Worm (Caenorhabditis elegans) whole organism, L1 larva: ENCODE measurements around the gene D2007.2.

ENCODE experiments used
- C16A3.4 ChIP-seq: fragments of 150-350 bp; optimal IDR thresholded peaks from 2 replicates; lab custom pipeline; 2014; ENCODE audit warnings: missing biosample characterization, missing genetic modification characterization
- Y116A8C.19 ChIP-seq: sonication (generic microtip); optimal IDR thresholded peaks from 2 replicates; lab custom pipeline; 2016; ENCODE audit warnings: missing compliant biosample characterization, missing genetic modification characterization, borderline replicate concordance
- alr-1 ChIP-seq: fragments of 200-800 bp; sonication (Bioruptor generic); optimal IDR thresholded peaks from 2 replicates; lab custom pipeline; 2018; ENCODE audit warnings: borderline replicate concordance, mild to moderate bottlenecking, missing genetic modification characterization, missing compliant biosample characterization
- blmp-1 ChIP-seq: fragments of 150-350 bp; optimal IDR thresholded peaks from 2 replicates; lab custom pipeline; 2014; ENCODE audit warnings: missing biosample characterization, missing genetic modification characterization
- ceh-63 ChIP-seq: fragments of 200-800 bp; sonication (Bioruptor generic); optimal IDR thresholded peaks from 2 replicates; lab custom pipeline; 2018; ENCODE audit warnings: mild to moderate bottlenecking, missing genetic modification characterization, missing compliant biosample characterization
- ceh-88 ChIP-seq: fragments of 200-800 bp; sonication (Bioruptor generic); IDR thresholded peaks from 2 replicates; pipeline ENCODE4 v1.3.6; 2022; ENCODE audit warnings: missing genetic modification characterization, missing compliant biosample characterization
- ceh-90 ChIP-seq: sonication (generic microtip); optimal IDR thresholded peaks from 2 replicates; lab custom pipeline; 2016; ENCODE audit warnings: missing genetic modification characterization, missing compliant biosample characterization
- elt-3 ChIP-seq, 6 experiments: fragments of 150-350 bp in 1 of 6; sonication (generic microtip); optimal IDR thresholded peaks; 2 replicates each; lab custom pipeline; 2017 to 2018; ENCODE audit warnings: missing biosample characterization in 6 of 6, missing genetic modification characterization in 6 of 6, inconsistent platforms in 1 of 6
- fkh-10 ChIP-seq: sonication (generic microtip); optimal IDR thresholded peaks from 2 replicates; lab custom pipeline; 2017; ENCODE audit warnings: missing biosample characterization, missing genetic modification reagents, missing genetic modification characterization
- fkh-4 ChIP-seq: sonication (generic microtip); optimal IDR thresholded peaks from 2 replicates; lab custom pipeline; 2016; ENCODE audit warnings: missing compliant biosample characterization, missing genetic modification characterization, borderline replicate concordance
- fos-1 ChIP-seq: fragments of 150-350 bp; optimal IDR thresholded peaks from 2 replicates; lab custom pipeline; 2014; ENCODE audit warnings: missing biosample characterization, missing genetic modification characterization
- hlh-17 ChIP-seq: fragments of 200-800 bp; sonication (Bioruptor generic); optimal IDR thresholded peaks from 2 replicates; lab custom pipeline; 2018; ENCODE audit warnings: missing genetic modification characterization, mild to moderate bottlenecking, missing compliant biosample characterization, moderate library complexity, borderline replicate concordance
- hpl-2 ChIP-seq: fragments of 150-350 bp; optimal IDR thresholded peaks from 2 replicates; lab custom pipeline; 2014; ENCODE audit warnings: missing biosample characterization, missing genetic modification reagents, missing genetic modification characterization
- lin-14 ChIP-seq: fragments of 200-800 bp; sonication (Bioruptor generic); optimal IDR thresholded peaks from 2 replicates; lab custom pipeline; 2018; ENCODE audit warnings: mild to moderate bottlenecking, missing genetic modification characterization, moderate library complexity, missing compliant biosample characterization
- lin-15B ChIP-seq: fragments of 150-350 bp; sonication (generic microtip); optimal IDR thresholded peaks from 3 replicates; lab custom pipeline; 2014; ENCODE audit warnings: missing biosample characterization, missing genetic modification characterization
- lin-39 ChIP-seq: fragments of 150-350 bp; optimal IDR thresholded peaks from 2 replicates; lab custom pipeline; 2014; ENCODE audit warnings: missing biosample characterization, missing genetic modification reagents, missing genetic modification characterization
- lir-3 ChIP-seq: sonication (generic microtip); optimal IDR thresholded peaks from 2 replicates; lab custom pipeline; 2016; ENCODE audit warnings: mild to moderate bottlenecking, missing genetic modification characterization, moderate library complexity, missing compliant biosample characterization; ENCODE audit not compliant: poor library complexity
- mab-9 ChIP-seq: fragments of 200-800 bp; sonication (Bioruptor generic); IDR thresholded peaks from 2 replicates; pipeline ENCODE4 v1.3.6; 2022; ENCODE audit warnings: missing genetic modification reagents, missing genetic modification characterization, missing compliant biosample characterization
- mdl-1 ChIP-seq, 2 experiments: fragments of 150-350 bp; optimal IDR thresholded peaks; 2 replicates each; lab custom pipeline; 2014 to 2017; ENCODE audit warnings: missing biosample characterization in 2 of 2, missing genetic modification characterization in 2 of 2, inconsistent platforms in 1 of 2
- nhr-11 ChIP-seq: fragments of 150-350 bp; optimal IDR thresholded peaks from 2 replicates; lab custom pipeline; 2014; ENCODE audit warnings: missing biosample characterization, missing genetic modification characterization
- nhr-12 ChIP-seq: sonication (generic microtip); optimal IDR thresholded peaks from 2 replicates; lab custom pipeline; 2017; ENCODE audit warnings: missing biosample characterization, missing genetic modification characterization
- nhr-20 ChIP-seq: sonication (generic microtip); optimal IDR thresholded peaks from 2 replicates; lab custom pipeline; 2016; ENCODE audit warnings: mild to moderate bottlenecking, missing genetic modification characterization, missing compliant biosample characterization
- nhr-237 ChIP-seq: fragments of 150-350 bp; optimal IDR thresholded peaks from 2 replicates; lab custom pipeline; 2014; ENCODE audit warnings: missing biosample characterization, missing genetic modification characterization
- nhr-71 ChIP-seq: sonication (generic microtip); optimal IDR thresholded peaks from 2 replicates; lab custom pipeline; 2016; ENCODE audit warnings: mild to moderate bottlenecking, missing genetic modification characterization, moderate library complexity, missing compliant biosample characterization
- nhr-76 ChIP-seq: sonication (generic microtip); optimal IDR thresholded peaks from 2 replicates; lab custom pipeline; 2017; ENCODE audit warnings: missing biosample characterization, missing genetic modification characterization
- nhr-84 ChIP-seq: sonication (generic microtip); optimal IDR thresholded peaks from 2 replicates; lab custom pipeline; 2017; ENCODE audit warnings: missing biosample characterization, missing genetic modification characterization
- pax-3 ChIP-seq: fragments of 200-800 bp; sonication (Bioruptor generic); optimal IDR thresholded peaks from 2 replicates; lab custom pipeline; 2018; ENCODE audit warnings: mild to moderate bottlenecking, missing genetic modification characterization, moderate library complexity, missing compliant biosample characterization
- skn-1 ChIP-seq: fragments of 150-350 bp; optimal IDR thresholded peaks from 2 replicates; lab custom pipeline; 2014; ENCODE audit warnings: missing biosample characterization, missing genetic modification characterization
- snpc-4 ChIP-seq: fragments of 150-350 bp; optimal IDR thresholded peaks from 2 replicates; lab custom pipeline; 2014; ENCODE audit warnings: missing biosample characterization, missing genetic modification characterization
- sox-4 ChIP-seq: sonication (generic microtip); optimal IDR thresholded peaks from 2 replicates; lab custom pipeline; 2016; ENCODE audit warnings: missing genetic modification characterization, missing compliant biosample characterization
- sptf-1 ChIP-seq: fragments of 150-350 bp; optimal IDR thresholded peaks from 2 replicates; lab custom pipeline; 2014; ENCODE audit warnings: missing biosample characterization, missing genetic modification characterization
- swsn-7 ChIP-seq: sonication (generic microtip); optimal IDR thresholded peaks from 2 replicates; lab custom pipeline; 2016; ENCODE audit warnings: missing genetic modification characterization, missing compliant biosample characterization
- tbx-2 ChIP-seq: sonication (generic microtip); optimal IDR thresholded peaks from 2 replicates; lab custom pipeline; 2016; ENCODE audit warnings: missing genetic modification characterization, missing compliant biosample characterization
- unc-30 ChIP-seq: sonication (generic microtip); optimal IDR thresholded peaks from 2 replicates; lab custom pipeline; 2017; ENCODE audit warnings: missing biosample characterization, missing genetic modification characterization
- unc-98 ChIP-seq: fragments of 200-800 bp; sonication (Bioruptor generic); IDR thresholded peaks from 2 replicates; pipeline ENCODE4 v1.3.6; 2022; ENCODE audit warnings: missing genetic modification characterization, missing compliant biosample characterization
- vab-15 ChIP-seq: sonication (generic microtip); optimal IDR thresholded peaks from 2 replicates; lab custom pipeline; 2017; ENCODE audit warnings: missing genotype, mild to moderate bottlenecking, missing genetic modification characterization, missing compliant biosample characterization
- zag-1 ChIP-seq: fragments of 150-350 bp; optimal IDR thresholded peaks from 2 replicates; lab custom pipeline; 2014; ENCODE audit warnings: missing biosample characterization, missing genetic modification characterization

The D2007.2 gene

ce11 chrIII:8178924-8179323 lies 30.2 kb downstream of the D2007.2 start, which contains the start of gene C50C3.5:
Gene C50C3.5 (plus strand): TSS chrIII:8179224.
- TF ChIP-seq sox-4 (no peak), nhr-76 (no peak), nhr-84 (tag; lab: Kevin White, UChicago) (no peak), lin-14 (GFP tag; lab: Kevin White, UChicago) (peak; percentile 37), nhr-237 (no peak), hlh-17 (GFP tag; lab: Kevin White, UChicago) (no peak), C16A3.4 (tag; lab: Kevin White, UChicago) (no peak), ceh-63 (GFP tag; lab: Kevin White, UChicago) (no peak), blmp-1 (tag; lab: Kevin White, UChicago) (no peak), fkh-10 (GFP tag; lab: Kevin White, UChicago) (peak; percentile 52), Y116A8C.19 (tag; lab: Kevin White, UChicago) (no peak), lin-15B (tag; lab: Kevin White, UChicago) (no peak), tbx-2 (no peak)
- TF ChIP-seq, all 84 proteins: peak for 2

- no peak for TF ChIP-seq fos-1
- no peak for TF ChIP-seq mab-9
- no peak for TF ChIP-seq alr-1 (tag; lab: Kevin White, UChicago)
- no peak for TF ChIP-seq elt-3 (tag; optimal IDR thresholded peaks at IDR 0.05; lab: Kevin White, UChicago)
- TF ChIP-seq nhr-84 (tag; lab: Kevin White, UChicago) = no peak
- TF ChIP-seq snpc-4 (tag; lab: Kevin White, UChicago) = no peak
- TF ChIP-seq hpl-2 (GFP tag; lab: Kevin White, UChicago) = no peak
- no peak for TF ChIP-seq nhr-12
These were observed 32.8 kb downstream of the D2007.2 start, which contains the start of gene spc-2 for ce11 chrIII:8181581-8181980. Gene spc-2 (plus strand): TSS chrIII:8181881.

- no peak for TF ChIP-seq nhr-12
- TF ChIP-seq unc-98 (GFP tag; lab: Robert Waterston, UW) = no peak
- no peak for TF ChIP-seq nhr-11 (tag; lab: Kevin White, UChicago)
- TF ChIP-seq lin-39 (tag; lab: Kevin White, UChicago) = no peak
- TF ChIP-seq nhr-71 (tag; lab: Kevin White, UChicago) = no peak
- TF ChIP-seq sptf-1 = no peak
- TF ChIP-seq hpl-2 (GFP tag; lab: Kevin White, UChicago) = no peak
- no peak for TF ChIP-seq pax-3 (tag; lab: Kevin White, UChicago)
- TF ChIP-seq unc-30 (tag; lab: Kevin White, UChicago) = no peak
- TF ChIP-seq lir-3 = no peak
- TF ChIP-seq C16A3.4 (tag; lab: Kevin White, UChicago) = no peak
- no peak for TF ChIP-seq ceh-88 (GFP tag; lab: Robert Waterston, UW)
- TF ChIP-seq alr-1 (tag; lab: Kevin White, UChicago) = no peak
- no peak for TF ChIP-seq fos-1
- no peak for TF ChIP-seq skn-1 (tag; lab: Kevin White, UChicago)
- no peak for TF ChIP-seq ceh-90 (tag; lab: Kevin White, UChicago)
- TF ChIP-seq zag-1 = no peak
- TF ChIP-seq swsn-7 (tag; lab: Kevin White, UChicago) = no peak
- TF ChIP-seq snpc-4 (tag; lab: Kevin White, UChicago) = no peak
- no peak for TF ChIP-seq nhr-237
These were observed 33.8 kb downstream of the D2007.2 start for ce11 chrIII:8182573-8182972.

- no peak for TF ChIP-seq nhr-76
- no peak for TF ChIP-seq mdl-1 (tag; optimal IDR thresholded peaks at IDR 0.05; lab: Kevin White, UChicago)
- TF ChIP-seq nhr-20 (tag; lab: Kevin White, UChicago) = no peak
- TF ChIP-seq ceh-88 (GFP tag; lab: Robert Waterston, UW) = no peak
- TF ChIP-seq fkh-4 (tag; lab: Kevin White, UChicago) = no peak
- no peak for TF ChIP-seq vab-15 (tag; lab: Kevin White, UChicago)
- TF ChIP-seq ceh-90 (tag; lab: Kevin White, UChicago) = no peak
- no peak for TF ChIP-seq ceh-63 (GFP tag; lab: Kevin White, UChicago)
These were observed 36.4 kb downstream of the D2007.2 start for ce11 chrIII:8185130-8185529.
